Worm (Caenorhabditis elegans) whole organism, L1 larva: ENCODE results near the gene clec-41.
"Not testable (repeated sequence)": the region's sequence is repeated elsewhere in the genome, so short reads cannot be mapped to it uniquely, and the experiment has no call there.

ENCODE experiments used
- C16A3.4 ChIP-seq: fragments of 150-350 bp; optimal IDR thresholded peaks from 2 replicates; lab custom pipeline; 2014; ENCODE audit warnings: missing biosample characterization, missing genetic modification characterization
- F16B12.6 ChIP-seq: fragments of 150-350 bp; optimal IDR thresholded peaks from 2 replicates; lab custom pipeline; 2014; ENCODE audit warnings: missing biosample characterization, missing genetic modification characterization
- Y116A8C.19 ChIP-seq: sonication (generic microtip); optimal IDR thresholded peaks from 2 replicates; lab custom pipeline; 2016; ENCODE audit warnings: missing compliant biosample characterization, missing genetic modification characterization, borderline replicate concordance
- ama-1 ChIP-seq: fragments of 150-350 bp; optimal IDR thresholded peaks from 2 replicates; lab custom pipeline; 2014
- blmp-1 ChIP-seq: fragments of 150-350 bp; optimal IDR thresholded peaks from 2 replicates; lab custom pipeline; 2014; ENCODE audit warnings: missing biosample characterization, missing genetic modification characterization
- ceh-82 ChIP-seq, 3 experiments: fragments of 150-350 bp in 1 of 3; sonication (generic microtip) in 2 of 3; optimal IDR thresholded peaks; 2 replicates each; lab custom pipeline; 2014 to 2017; ENCODE audit warnings: missing biosample characterization in 3 of 3, missing genetic modification characterization in 3 of 3
- dsc-1 ChIP-seq: sonication (generic microtip); optimal IDR thresholded peaks from 2 replicates; lab custom pipeline; 2016; ENCODE audit warnings: mild to moderate bottlenecking, missing genetic modification characterization, missing compliant biosample characterization
- efl-1 ChIP-seq, 4 experiments: fragments of 150-350 bp; optimal IDR thresholded peaks in 3 of 4; peaks in 1 of 4; 1 replicate in 1 of 4; 2 replicates in 3 of 4; lab custom pipeline; 2014; ENCODE audit warnings: missing biosample characterization in 2 of 4, missing genetic modification characterization in 2 of 4, missing genetic modification reagents in 2 of 4
- egl-13 ChIP-seq: sonication (generic microtip); optimal IDR thresholded peaks from 2 replicates; lab custom pipeline; 2016; ENCODE audit warnings: missing genotype, missing genetic modification reagents, missing genetic modification characterization, missing compliant biosample characterization
- elt-3 ChIP-seq, 6 experiments: fragments of 150-350 bp in 1 of 6; sonication (generic microtip); optimal IDR thresholded peaks; 2 replicates each; lab custom pipeline; 2017 to 2018; ENCODE audit warnings: missing biosample characterization in 6 of 6, missing genetic modification characterization in 6 of 6, inconsistent platforms in 1 of 6
- ets-5 ChIP-seq: fragments of 200-800 bp; sonication (Bioruptor generic); IDR thresholded peaks from 2 replicates; pipeline ENCODE4 v1.3.6; 2022; ENCODE audit warnings: missing genetic modification characterization, missing compliant biosample characterization
- fkh-4 ChIP-seq: sonication (generic microtip); optimal IDR thresholded peaks from 2 replicates; lab custom pipeline; 2016; ENCODE audit warnings: missing compliant biosample characterization, missing genetic modification characterization, borderline replicate concordance
- fkh-8 ChIP-seq: sonication (generic microtip); optimal IDR thresholded peaks from 2 replicates; lab custom pipeline; 2016; ENCODE audit warnings: mild to moderate bottlenecking, missing genetic modification characterization, missing compliant biosample characterization
- fos-1 ChIP-seq: fragments of 150-350 bp; optimal IDR thresholded peaks from 2 replicates; lab custom pipeline; 2014; ENCODE audit warnings: missing biosample characterization, missing genetic modification characterization
- irx-1 ChIP-seq: sonication (generic microtip); optimal IDR thresholded peaks from 2 replicates; lab custom pipeline; 2016; ENCODE audit warnings: missing genetic modification characterization, missing compliant biosample characterization
- isw-1 ChIP-seq: fragments of 200-800 bp; sonication (Bioruptor generic); IDR thresholded peaks from 2 replicates; pipeline ENCODE4 v1.3.6; 2022; ENCODE audit warnings: missing genetic modification characterization, missing compliant biosample characterization
- jun-1 ChIP-seq: fragments of 150-350 bp; optimal IDR thresholded peaks from 2 replicates; lab custom pipeline; 2014; ENCODE audit warnings: missing biosample characterization, missing genetic modification reagents, missing genetic modification characterization
- lin-14 ChIP-seq: fragments of 200-800 bp; sonication (Bioruptor generic); optimal IDR thresholded peaks from 2 replicates; lab custom pipeline; 2018; ENCODE audit warnings: mild to moderate bottlenecking, missing genetic modification characterization, moderate library complexity, missing compliant biosample characterization
- lin-35 ChIP-seq, 2 experiments: fragments of 150-350 bp; optimal IDR thresholded peaks; 2 replicates each; lab custom pipeline; 2014; ENCODE audit warnings: missing biosample characterization in 2 of 2, missing genetic modification characterization in 2 of 2, missing genetic modification reagents in 2 of 2
- lir-3 ChIP-seq: sonication (generic microtip); optimal IDR thresholded peaks from 2 replicates; lab custom pipeline; 2016; ENCODE audit warnings: mild to moderate bottlenecking, missing genetic modification characterization, moderate library complexity, missing compliant biosample characterization; ENCODE audit not compliant: poor library complexity
- lsy-2 ChIP-seq, 2 experiments: fragments of 150-350 bp; optimal IDR thresholded peaks; 2 replicates each; lab custom pipeline; 2014; ENCODE audit warnings: missing biosample characterization in 2 of 2, missing genetic modification characterization in 2 of 2
- mdl-1 ChIP-seq, 2 experiments: fragments of 150-350 bp; optimal IDR thresholded peaks; 2 replicates each; lab custom pipeline; 2014 to 2017; ENCODE audit warnings: missing biosample characterization in 2 of 2, missing genetic modification characterization in 2 of 2, inconsistent platforms in 1 of 2
- mef-2 ChIP-seq: fragments of 150-350 bp; optimal IDR thresholded peaks from 2 replicates; lab custom pipeline; 2014; ENCODE audit warnings: missing biosample characterization, missing genetic modification characterization
- mep-1 ChIP-seq: fragments of 150-350 bp; optimal IDR thresholded peaks from 2 replicates; lab custom pipeline; 2014; ENCODE audit warnings: missing biosample characterization, missing genetic modification characterization
- nhr-12 ChIP-seq: sonication (generic microtip); optimal IDR thresholded peaks from 2 replicates; lab custom pipeline; 2017; ENCODE audit warnings: missing biosample characterization, missing genetic modification characterization
- nhr-19 ChIP-seq: fragments of 200-800 bp; sonication (Bioruptor generic); conservative IDR thresholded peaks from 2 replicates; pipeline ENCODE4 v1.3.6; 2022; ENCODE audit warnings: missing genetic modification characterization, missing compliant biosample characterization
- nhr-20 ChIP-seq: sonication (generic microtip); optimal IDR thresholded peaks from 2 replicates; lab custom pipeline; 2016; ENCODE audit warnings: mild to moderate bottlenecking, missing genetic modification characterization, missing compliant biosample characterization
- nhr-237 ChIP-seq: fragments of 150-350 bp; optimal IDR thresholded peaks from 2 replicates; lab custom pipeline; 2014; ENCODE audit warnings: missing biosample characterization, missing genetic modification characterization
- nhr-47 ChIP-seq: sonication (generic microtip); optimal IDR thresholded peaks from 2 replicates; lab custom pipeline; 2016; ENCODE audit warnings: mild to moderate bottlenecking, missing genetic modification characterization, moderate library complexity, missing compliant biosample characterization
- nhr-71 ChIP-seq: sonication (generic microtip); optimal IDR thresholded peaks from 2 replicates; lab custom pipeline; 2016; ENCODE audit warnings: mild to moderate bottlenecking, missing genetic modification characterization, moderate library complexity, missing compliant biosample characterization
- skn-1 ChIP-seq: fragments of 150-350 bp; optimal IDR thresholded peaks from 2 replicates; lab custom pipeline; 2014; ENCODE audit warnings: missing biosample characterization, missing genetic modification characterization
- snu-23 ChIP-seq: sonication (generic microtip); optimal IDR thresholded peaks from 2 replicates; lab custom pipeline; 2016; ENCODE audit warnings: missing genetic modification characterization, missing compliant biosample characterization
- swsn-7 ChIP-seq: sonication (generic microtip); optimal IDR thresholded peaks from 2 replicates; lab custom pipeline; 2016; ENCODE audit warnings: missing genetic modification characterization, missing compliant biosample characterization
- tbx-2 ChIP-seq: sonication (generic microtip); optimal IDR thresholded peaks from 2 replicates; lab custom pipeline; 2016; ENCODE audit warnings: missing genetic modification characterization, missing compliant biosample characterization
- tlp-1 ChIP-seq: fragments of 150-350 bp; optimal IDR thresholded peaks from 2 replicates; lab custom pipeline; 2014; ENCODE audit warnings: missing biosample characterization, missing genetic modification characterization
- unc-130 ChIP-seq: fragments of 150-350 bp; optimal IDR thresholded peaks from 2 replicates; lab custom pipeline; 2017; ENCODE audit warnings: missing biosample characterization, missing genetic modification characterization, inconsistent platforms
- unc-86 ChIP-seq: sonication (generic microtip); optimal IDR thresholded peaks from 2 replicates; lab custom pipeline; 2016; ENCODE audit warnings: missing genetic modification characterization, missing compliant biosample characterization
- xbp-1 ChIP-seq: sonication (generic microtip); optimal IDR thresholded peaks from 2 replicates; lab custom pipeline; 2016; ENCODE audit warnings: missing genetic modification characterization, missing compliant biosample characterization
- zag-1 ChIP-seq: fragments of 150-350 bp; optimal IDR thresholded peaks from 2 replicates; lab custom pipeline; 2014; ENCODE audit warnings: missing biosample characterization, missing genetic modification characterization
- ztf-11 ChIP-seq, 2 experiments: sonication (generic microtip); optimal IDR thresholded peaks; 2 replicates each; lab custom pipeline; 2016 to 2017; ENCODE audit warnings: missing genetic modification characterization in 2 of 2, missing biosample characterization in 1 of 2, missing compliant biosample characterization in 1 of 2

The clec-41 gene

DNA sequence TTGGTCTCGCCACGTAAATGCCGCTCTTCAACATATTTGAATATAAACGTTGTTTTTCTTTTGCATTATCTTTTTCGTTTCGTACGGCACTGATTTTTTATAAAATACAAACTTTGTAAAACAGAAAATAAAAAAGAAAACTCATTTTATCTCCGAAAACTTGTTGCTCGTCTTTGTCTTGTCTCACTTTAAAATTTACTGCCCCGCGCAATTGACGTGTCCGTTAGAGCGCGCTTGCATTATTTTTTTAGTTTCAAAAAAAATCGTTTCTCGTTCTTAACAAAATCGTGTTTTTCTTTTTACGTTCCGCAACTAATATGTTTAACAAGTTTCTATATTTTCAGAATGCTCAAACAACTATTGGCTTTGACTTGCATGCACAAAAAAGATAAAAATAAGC is 14.7 kb upstream of the clec-41 start, which contains the start of gene noca-1:
noca-1 (plus strand) TSS at position 345 of the 400 bp plus-strand sequence.
- TF ChIP-seq irx-1 (no peak), efl-1 (optimal IDR thresholded peaks at IDR 0.05; lab: Kevin White, UChicago) (peak in 1 of 2 experiments; percentile 19), efl-1 (GFP tag; optimal IDR thresholded peaks at IDR 0.05 in 1 of 2; lab: Kevin White, UChicago) (no peak)

DNA sequence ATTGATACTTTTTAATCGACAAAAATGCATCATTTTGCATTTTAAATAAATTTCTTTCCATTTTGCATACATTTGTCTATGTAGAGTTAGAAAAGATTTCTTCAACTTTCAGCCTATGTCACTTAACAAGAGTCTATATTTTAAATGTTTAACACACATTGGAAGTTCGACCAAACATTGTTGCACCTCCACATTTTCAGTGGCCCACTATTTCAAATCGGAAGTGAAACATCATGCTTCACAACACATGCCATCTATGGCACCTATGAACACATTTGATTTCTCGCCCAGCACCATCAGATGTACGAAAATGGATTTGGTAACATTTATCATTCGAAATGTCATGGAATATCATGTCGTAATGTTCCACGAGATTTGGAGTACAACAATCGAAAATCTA is 780 bp upstream of the clec-41 start, which contains the start of gene dhc-3:
dhc-3 (plus strand) TSS at position 301 of the 400 bp plus-strand sequence.
- TF ChIP-seq C16A3.4 (no peak), nhr-237 (no peak), Y116A8C.19 (tag; lab: Kevin White, UChicago) (no peak), xbp-1 (no peak), ztf-11 (tag; optimal IDR thresholded peaks at IDR 0.05; lab: Kevin White, UChicago) (no peak), elt-3 (tag; optimal IDR thresholded peaks at IDR 0.05; lab: Kevin White, UChicago) (no peak), nhr-47 (tag; lab: Kevin White, UChicago) (no peak), mef-2 (no peak)

DNA sequence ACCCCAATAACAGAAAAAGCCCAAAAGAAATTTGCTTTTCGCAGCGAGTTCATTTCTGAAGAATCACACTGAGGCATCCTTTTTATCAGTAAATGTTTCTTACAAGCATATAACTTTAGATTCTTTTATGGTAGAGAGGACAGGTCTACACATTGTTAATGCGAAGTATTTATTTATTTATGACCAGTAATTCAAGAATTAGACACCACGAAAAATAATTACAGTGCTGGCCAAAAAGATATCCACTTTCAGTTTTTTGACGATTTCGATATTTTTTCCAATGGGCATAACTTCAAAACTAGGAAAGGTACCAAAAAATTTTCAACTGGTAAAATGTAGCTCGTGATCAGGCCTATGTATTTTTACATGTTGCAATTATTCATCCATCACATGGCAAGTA is 3.1 kb downstream of the clec-41 start, which contains the start of gene clec-225:
clec-225 (minus strand) TSS at position 101 of the 400 bp plus-strand sequence.
- TF ChIP-seq ztf-11 (tag; optimal IDR thresholded peaks at IDR 0.05; lab: Kevin White, UChicago); lin-35 (GFP tag; optimal IDR thresholded peaks at IDR 0.05; lab: Kevin White, UChicago); F16B12.6 (tag; lab: Kevin White, UChicago): not testable (repeated sequence)

DNA sequence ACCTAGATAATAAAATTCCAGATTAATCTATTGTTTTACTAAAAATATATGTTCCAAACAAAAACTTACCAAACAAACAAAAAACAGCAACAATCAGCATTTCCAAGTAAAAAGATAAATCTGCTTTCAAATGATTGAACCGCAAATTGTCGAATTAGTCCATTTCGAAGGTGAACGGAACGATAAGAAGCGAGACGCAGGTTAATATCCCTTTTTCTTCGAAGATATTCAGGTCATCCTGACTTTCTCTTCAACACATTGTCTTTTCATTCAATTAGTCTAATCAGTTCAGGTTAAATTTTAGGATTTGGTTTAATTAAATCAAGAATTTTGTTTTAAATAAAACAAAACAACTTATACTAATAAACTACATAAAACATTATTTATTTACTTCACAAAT is 4.5 kb downstream of the clec-41 start, which contains the start of gene B0365.9:
B0365.9 (minus strand) TSS at position 186 of the 400 bp plus-strand sequence.
- TF ChIP-seq blmp-1 (tag; lab: Kevin White, UChicago) (peak; percentile 94), efl-1 (optimal IDR thresholded peaks at IDR 0.05; lab: Kevin White, UChicago) (no peak), efl-1 (GFP tag; optimal IDR thresholded peaks at IDR 0.05 in 1 of 2; lab: Kevin White, UChicago) (peak in 1 of 2 experiments; percentile 1), swsn-7 (tag; lab: Kevin White, UChicago) (no peak), nhr-71 (no peak)
- TF ChIP-seq, all 84 proteins: peak for 2

DNA sequence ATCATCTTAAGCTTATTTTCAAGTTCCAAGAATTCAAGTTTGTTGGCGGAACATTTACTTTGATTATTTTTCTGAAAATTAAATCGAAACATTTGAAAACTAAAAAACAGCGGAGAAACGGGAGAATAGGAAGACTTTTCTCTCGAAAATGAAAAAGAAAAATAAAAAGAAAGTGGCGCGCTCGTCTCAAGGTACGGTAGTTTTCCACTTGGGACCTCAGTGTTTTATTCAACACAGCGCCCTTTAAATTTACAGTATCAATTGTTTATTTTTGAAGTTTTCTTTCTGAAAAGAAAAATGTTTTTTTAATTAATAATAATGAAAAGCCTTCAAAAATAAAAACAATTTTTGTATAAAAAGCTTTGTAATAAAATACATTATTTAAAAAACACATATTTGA is 6.4 kb downstream of the clec-41 start:
- TF ChIP-seq blmp-1 (tag; lab: Kevin White, UChicago) (peak; percentile 39), unc-130 (no peak), unc-86 (tag; lab: Kevin White, UChicago) (no peak), ets-5 (GFP tag; lab: Robert Waterston, UW) (no peak), lsy-2 (tag; optimal IDR thresholded peaks at IDR 0.05; lab: Kevin White, UChicago) (peak in 1 of 2 experiments; percentile 51)

DNA sequence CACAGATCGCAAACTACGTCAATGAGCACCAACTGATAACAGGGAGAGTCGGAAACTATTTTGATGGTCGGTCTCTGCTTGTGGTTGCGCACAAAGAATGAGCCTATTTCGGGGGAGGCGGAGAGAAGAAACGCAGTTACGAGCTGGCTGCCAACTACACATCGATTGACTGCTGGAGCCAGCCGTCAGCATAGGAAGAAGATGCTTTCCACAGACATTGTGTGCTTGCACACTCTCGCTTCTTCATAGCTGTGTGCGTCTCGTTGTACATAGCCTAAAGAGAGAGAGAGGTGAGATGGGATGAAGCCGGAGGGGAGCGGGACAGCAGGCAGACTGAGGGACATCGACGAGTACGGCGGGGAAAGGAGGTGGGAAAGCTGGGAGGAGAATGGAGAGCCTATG is 7.5 kb downstream of the clec-41 start:
- peak; percentile 49 for TF ChIP-seq nhr-47 (tag; lab: Kevin White, UChicago)
- TF ChIP-seq isw-1 (GFP tag; lab: Robert Waterston, UW), result peak; percentile 36; the same call in 1 of the 2 replicates
- peak; percentile 2 for TF ChIP-seq dsc-1 (tag; lab: Kevin White, UChicago)
- no peak for TF ChIP-seq nhr-237
- TF ChIP-seq C16A3.4, result no peak
- TF ChIP-seq zag-1 (tag; lab: Kevin White, UChicago), result no peak
- TF ChIP-seq lin-14 (GFP tag; lab: Kevin White, UChicago), result peak; percentile 88
- TF ChIP-seq skn-1, result peak; percentile 12
- TF ChIP-seq ama-1, result peak; percentile 33
- TF ChIP-seq tbx-2 (tag; lab: Kevin White, UChicago), result peak; percentile 47
- TF ChIP-seq fkh-4 (tag; lab: Kevin White, UChicago), result no peak
- peak; percentile 28 for TF ChIP-seq mep-1
- TF ChIP-seq ceh-82 (tag; optimal IDR thresholded peaks at IDR 0.05; lab: Kevin White, UChicago), result peak; percentile 23 to 68 (median 54)
- TF ChIP-seq lir-3, result no peak
- no peak for TF ChIP-seq unc-130
- TF ChIP-seq nhr-12 (tag; lab: Kevin White, UChicago), result no peak
- TF ChIP-seq fkh-8 (tag; lab: Kevin White, UChicago), result peak; percentile 82
- TF ChIP-seq nhr-20, result peak; percentile 29
- TF ChIP-seq mdl-1 (tag; optimal IDR thresholded peaks at IDR 0.05; lab: Kevin White, UChicago), result peak in 1 of 2 experiments; percentile 12
- TF ChIP-seq irx-1, result peak; percentile 50
- TF ChIP-seq jun-1, result peak; percentile 61
- peak; percentile 62 for TF ChIP-seq nhr-71
- TF ChIP-seq fos-1 (tag; lab: Kevin White, UChicago), result no peak
- TF ChIP-seq nhr-19 (GFP tag; lab: Robert Waterston, UW), result peak; percentile 52
- peak; percentile 57 for TF ChIP-seq egl-13 (tag; lab: Kevin White, UChicago)
- TF ChIP-seq tlp-1 (tag; lab: Kevin White, UChicago), result no peak
- TF ChIP-seq snu-23 (GFP tag; lab: Kevin White, UChicago), result peak; percentile 48
- TF ChIP-seq ztf-11 (tag; optimal IDR thresholded peaks at IDR 0.05; lab: Kevin White, UChicago), result peak in 1 of 2 experiments; percentile 16
- peak; percentile 27 to 40 for TF ChIP-seq efl-1 (optimal IDR thresholded peaks at IDR 0.05; lab: Kevin White, UChicago)
- no peak for TF ChIP-seq efl-1 (GFP tag; optimal IDR thresholded peaks at IDR 0.05 in 1 of 2; lab: Kevin White, UChicago)
- TF ChIP-seq mef-2, result peak; percentile 14
